Worm (Caenorhabditis elegans) whole organism, young adult: Measurements from ENCODE around the gene B0524.5.

Source experiments
- C17E4.6 ChIP-seq: fragments of 200-800 bp; sonication (Bioruptor generic); IDR thresholded peaks from 2 replicates; pipeline ENCODE4 v1.3.6; 2022; ENCODE audit warnings: missing genetic modification reagents, missing genetic modification characterization, missing compliant biosample characterization
- F22D6.2 ChIP-seq: sonication (generic microtip); optimal IDR thresholded peaks from 2 replicates; lab custom pipeline; 2016; ENCODE audit warnings: mild to moderate bottlenecking, missing genetic modification characterization, missing compliant biosample characterization
- F55B11.4 ChIP-seq: sonication (generic microtip); optimal IDR thresholded peaks from 2 replicates; lab custom pipeline; 2016; ENCODE audit warnings: missing compliant biosample characterization, missing genetic modification characterization, borderline replicate concordance; ENCODE audit not compliant: insufficient read depth
- Y67H2A.10 ChIP-seq: fragments of 200-800 bp; sonication (Bioruptor generic); conservative IDR thresholded peaks from 2 replicates; pipeline ENCODE4 v1.3.6; 2022; ENCODE audit warnings: missing genetic modification reagents, missing genetic modification characterization, missing compliant biosample characterization
- ZK185.1 ChIP-seq: sonication (generic microtip); optimal IDR thresholded peaks from 2 replicates; lab custom pipeline; 2016; ENCODE audit warnings: mild to moderate bottlenecking, missing genetic modification characterization, missing compliant biosample characterization; ENCODE audit not compliant: poor library complexity, severe bottlenecking
- ama-1 ChIP-seq, 3 experiments: fragments of 150-350 bp in 1 of 3; sonication (generic microtip) in 2 of 3; optimal IDR thresholded peaks; 2 replicates each; lab custom pipeline; 2014 to 2018; ENCODE audit warnings: missing biosample characterization in 2 of 3, missing genetic modification characterization in 2 of 3, missing genetic modification reagents in 2 of 3
- atf-7 ChIP-seq: sonication (generic microtip); optimal IDR thresholded peaks from 2 replicates; lab custom pipeline; 2017; ENCODE audit warnings: mild to moderate bottlenecking, missing genetic modification characterization, missing compliant biosample characterization
- athp-1 ChIP-seq: sonication (generic microtip); optimal IDR thresholded peaks from 2 replicates; lab custom pipeline; 2017; ENCODE audit warnings: mild to moderate bottlenecking, missing genetic modification characterization, missing compliant biosample characterization
- cebp-1 ChIP-seq, 2 experiments: fragments of 200-800 bp in 1 of 2; sonication (Bioruptor generic) in 1 of 2; sonication (generic microtip) in 1 of 2; IDR thresholded peaks in 1 of 2; optimal IDR thresholded peaks in 1 of 2; 2 replicates each; pipeline versions ENCODE4 v1.3.6 to Lab custom; 2017 to 2022; ENCODE audit warnings: missing compliant biosample characterization in 2 of 2, missing genetic modification characterization in 2 of 2, mild to moderate bottlenecking in 1 of 2, missing genetic modification reagents in 1 of 2, moderate library complexity in 1 of 2
- cebp-2 ChIP-seq: fragments of 200-800 bp; sonication (Bioruptor generic); IDR thresholded peaks from 2 replicates; pipeline ENCODE4 v1.3.6; 2022; ENCODE audit warnings: missing genetic modification characterization, missing compliant biosample characterization
- ceh-40 ChIP-seq: fragments of 200-800 bp; sonication (Bioruptor generic); IDR thresholded peaks from 2 replicates; pipeline ENCODE4 v1.3.6; 2022; ENCODE audit warnings: missing genetic modification characterization, missing compliant biosample characterization
- ceh-58 ChIP-seq: fragments of 200-800 bp; sonication (Bioruptor generic); IDR thresholded peaks from 2 replicates; pipeline ENCODE4 v1.3.6; 2022; ENCODE audit warnings: missing genetic modification characterization, missing compliant biosample characterization
- ceh-79 ChIP-seq: sonication (generic microtip); optimal IDR thresholded peaks from 2 replicates; lab custom pipeline; 2017; ENCODE audit warnings: mild to moderate bottlenecking, missing genetic modification characterization, missing compliant biosample characterization
- dox-1 ChIP-seq: fragments of 200-800 bp; sonication (Bioruptor generic); IDR thresholded peaks from 2 replicates; pipeline ENCODE4 v1.3.6; 2022; ENCODE audit warnings: missing genetic modification reagents, missing genetic modification characterization, missing compliant biosample characterization
- egl-44 ChIP-seq: fragments of 200-800 bp; sonication (Bioruptor generic); IDR thresholded peaks from 2 replicates; pipeline ENCODE4 v1.3.6; 2022; ENCODE audit warnings: missing genetic modification reagents, missing genetic modification characterization, missing compliant biosample characterization
- egrh-3 ChIP-seq: fragments of 200-800 bp; sonication (Bioruptor generic); IDR thresholded peaks from 2 replicates; pipeline ENCODE4 v1.3.6; 2022; ENCODE audit warnings: missing genetic modification reagents, missing genetic modification characterization, missing compliant biosample characterization
- fkh-3 ChIP-seq: sonication (generic microtip); optimal IDR thresholded peaks from 2 replicates; lab custom pipeline; 2016; ENCODE audit warnings: mild to moderate bottlenecking, missing genetic modification characterization, missing compliant biosample characterization
- hmg-1.2 ChIP-seq: fragments of 200-800 bp; sonication (Bioruptor generic); IDR thresholded peaks from 2 replicates; pipeline ENCODE4 v1.3.6; 2022; ENCODE audit warnings: missing genetic modification reagents, missing genetic modification characterization, missing compliant biosample characterization
- hmg-20 ChIP-seq: fragments of 200-800 bp; sonication (Bioruptor generic); IDR thresholded peaks from 2 replicates; pipeline ENCODE4 v1.3.6; 2022; ENCODE audit warnings: missing genetic modification reagents, missing genetic modification characterization, missing compliant biosample characterization
- hsf-1 ChIP-seq: fragments of 200-800 bp; sonication (Bioruptor generic); IDR thresholded peaks from 2 replicates; pipeline ENCODE4 v1.3.6; 2022; ENCODE audit warnings: missing genetic modification reagents, missing genetic modification characterization, missing compliant biosample characterization
- let-526 ChIP-seq: fragments of 200-800 bp; sonication (Bioruptor generic); IDR thresholded peaks from 2 replicates; pipeline ENCODE4 v1.3.6; 2022; ENCODE audit warnings: missing genetic modification reagents, missing genetic modification characterization, missing compliant biosample characterization
- lin-26 ChIP-seq: fragments of 200-800 bp; sonication (Bioruptor generic); IDR thresholded peaks from 2 replicates; pipeline ENCODE4 v1.3.6; 2022; ENCODE audit warnings: missing genetic modification reagents, missing genetic modification characterization, missing compliant biosample characterization
- lin-40 ChIP-seq: sonication (generic microtip); optimal IDR thresholded peaks from 2 replicates; lab custom pipeline; 2016; ENCODE audit warnings: missing genetic modification characterization, mild to moderate bottlenecking, missing compliant biosample characterization, missing genotype, missing genetic modification reagents
- lin-54 ChIP-seq: fragments of 200-800 bp; sonication (Bioruptor generic); optimal IDR thresholded peaks from 2 replicates; lab custom pipeline; 2018; ENCODE audit warnings: mild to moderate bottlenecking, missing genetic modification characterization, missing compliant biosample characterization
- lir-1 ChIP-seq: fragments of 200-800 bp; sonication (Bioruptor generic); conservative IDR thresholded peaks from 2 replicates; pipeline ENCODE4 v1.3.6; 2022; ENCODE audit warnings: missing genetic modification reagents, missing genetic modification characterization, missing compliant biosample characterization
- madf-10 ChIP-seq: sonication (generic microtip); optimal IDR thresholded peaks from 2 replicates; lab custom pipeline; 2016; ENCODE audit warnings: mild to moderate bottlenecking, missing genetic modification characterization, missing compliant biosample characterization
- madf-6 ChIP-seq: fragments of 200-800 bp; sonication (Bioruptor generic); IDR thresholded peaks from 2 replicates; pipeline ENCODE4 v1.3.6; 2022; ENCODE audit warnings: missing genetic modification reagents, missing genetic modification characterization, missing compliant biosample characterization
- mcd-1 ChIP-seq: fragments of 200-800 bp; sonication (Bioruptor generic); IDR thresholded peaks from 2 replicates; pipeline ENCODE4 v1.3.6; 2022; ENCODE audit warnings: missing genetic modification reagents, missing genetic modification characterization, missing compliant biosample characterization
- mes-4 ChIP-seq: sonication (generic microtip); optimal IDR thresholded peaks from 2 replicates; lab custom pipeline; 2016; ENCODE audit warnings: missing genotype, missing genetic modification characterization, missing compliant biosample characterization
- mxl-1 ChIP-seq: sonication (generic microtip); optimal IDR thresholded peaks from 2 replicates; lab custom pipeline; 2016; ENCODE audit warnings: missing genetic modification characterization, missing compliant biosample characterization
- nfya-2 ChIP-seq: fragments of 200-800 bp; sonication (Bioruptor generic); IDR thresholded peaks from 2 replicates; pipeline ENCODE4 v1.3.6; 2022; ENCODE audit warnings: missing genetic modification reagents, missing genetic modification characterization, missing compliant biosample characterization
- pbrm-1 ChIP-seq: fragments of 200-800 bp; sonication (Bioruptor generic); IDR thresholded peaks from 2 replicates; pipeline ENCODE4 v1.3.6; 2022; ENCODE audit warnings: missing genetic modification reagents, missing genetic modification characterization, missing compliant biosample characterization
- pha-4 ChIP-seq: fragments of 150-350 bp; sonication (generic microtip); optimal IDR thresholded peaks from 2 replicates; lab custom pipeline; 2014; ENCODE audit warnings: missing biosample characterization, missing genetic modification reagents, missing genetic modification characterization
- rpc-1 ChIP-seq, 2 experiments: fragments of 150-350 bp in 1 of 2; sonication (generic microtip) in 1 of 2; optimal IDR thresholded peaks; 2 replicates each; lab custom pipeline; 2014 to 2018; ENCODE audit warnings: missing biosample characterization in 1 of 2, missing genetic modification characterization in 1 of 2, missing genetic modification reagents in 1 of 2, missing genotype in 1 of 2
- snpc-1.1 ChIP-seq: sonication (generic microtip); optimal IDR thresholded peaks from 2 replicates; lab custom pipeline; 2017; ENCODE audit warnings: missing genetic modification characterization, mild to moderate bottlenecking, missing compliant biosample characterization, antibody characterized with exemption, moderate library complexity, missing genotype, missing genetic modification reagents; ENCODE audit not compliant: insufficient read depth
- snpc-3.4 ChIP-seq: sonication (generic microtip); optimal IDR thresholded peaks from 2 replicates; lab custom pipeline; 2017; ENCODE audit warnings: missing genetic modification characterization, mild to moderate bottlenecking, missing compliant biosample characterization, antibody characterized with exemption, moderate library complexity, missing genotype, missing genetic modification reagents
- snpc-4 ChIP-seq, 5 experiments: fragments of 150-350 bp in 1 of 5; sonication (generic microtip) in 4 of 5; optimal IDR thresholded peaks; 2 replicates each; lab custom pipeline; 2014 to 2018; ENCODE audit warnings: missing genetic modification characterization in 5 of 5, missing biosample characterization in 3 of 5, antibody characterized with exemption in 2 of 5, mild to moderate bottlenecking in 2 of 5, missing compliant biosample characterization in 2 of 5, missing genotype in 2 of 5, moderate library complexity in 2 of 5, missing genetic modification reagents in 1 of 5
- unc-62 ChIP-seq: fragments of 150-350 bp; optimal IDR thresholded peaks from 2 replicates; lab custom pipeline; 2014; ENCODE audit warnings: missing biosample characterization, missing genetic modification reagents, missing genetic modification characterization
- xnd-1 ChIP-seq: sonication (generic microtip); optimal IDR thresholded peaks from 2 replicates; lab custom pipeline; 2016; ENCODE audit warnings: missing genotype, missing genetic modification reagents, missing genetic modification characterization, missing compliant biosample characterization
- ztf-25 ChIP-seq: fragments of 200-800 bp; sonication (Bioruptor generic); IDR thresholded peaks from 2 replicates; pipeline ENCODE4 v1.3.6; 2022; ENCODE audit warnings: missing genetic modification reagents, missing genetic modification characterization, missing compliant biosample characterization
- ztf-28 ChIP-seq: fragments of 200-800 bp; sonication (Bioruptor generic); IDR thresholded peaks from 2 replicates; pipeline ENCODE4 v1.3.6; 2022; ENCODE audit warnings: missing genetic modification reagents, missing genetic modification characterization, missing compliant biosample characterization
- ztf-6 ChIP-seq: fragments of 200-800 bp; sonication (Bioruptor generic); IDR thresholded peaks from 2 replicates; pipeline ENCODE4 v1.3.6; 2022; ENCODE audit warnings: missing genetic modification reagents, missing genetic modification characterization, missing compliant biosample characterization

B0524.5 gene

ce11 chrIII:1876267-1876865, 17.3 kb downstream of the B0524.5 start:
- TF ChIP-seq pbrm-1, result no peak
- TF ChIP-seq xnd-1, result no peak
- no peak for TF ChIP-seq C17E4.6 (GFP tag; lab: Robert Waterston, UW)
- TF ChIP-seq snpc-4 (GFP tag; optimal IDR thresholded peaks at IDR 0.05; lab: Kevin White, UChicago), result no peak
- no peak for TF ChIP-seq snpc-4 (tag; optimal IDR thresholded peaks at IDR 0.05; lab: Kevin White, UChicago)
- no peak for TF ChIP-seq snpc-1.1 (tag; lab: Kevin White, UChicago)
- no peak for TF ChIP-seq ama-1 (optimal IDR thresholded peaks at IDR 0.05; lab: Kevin White, UChicago)
- TF ChIP-seq ama-1 (GFP tag; optimal IDR thresholded peaks at IDR 0.05; lab: Kevin White, UChicago), result no peak
- TF ChIP-seq, all 124 proteins: peak for 0

DNA sequence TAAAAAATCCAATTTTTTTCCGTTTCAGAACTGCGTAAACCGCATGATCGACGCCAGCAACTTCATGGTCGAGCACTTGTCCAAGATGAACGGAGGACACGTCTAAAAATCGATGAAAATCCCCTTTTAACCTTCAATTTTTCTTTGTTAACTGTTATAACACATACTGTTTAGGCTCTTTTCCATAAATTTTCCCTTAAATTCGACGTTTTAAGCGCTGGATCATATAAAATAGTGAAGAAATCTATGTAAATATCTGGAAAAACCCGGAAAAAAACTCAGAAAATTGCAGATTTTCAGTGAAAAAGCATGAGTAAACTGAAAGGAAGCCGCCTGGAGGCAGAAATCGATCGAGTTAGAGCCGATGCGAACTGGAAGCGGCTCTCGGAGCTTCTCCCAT, 33.6 kb downstream of the B0524.5 start, which contains the start of gene ttc-7:
ttc-7 (plus strand) TSS at position 301 of the 400 bp plus-strand sequence.
- TF ChIP-seq nfya-2 (GFP tag; lab: Robert Waterston, UW) (no peak), mcd-1 (GFP tag; lab: Robert Waterston, UW) (no peak), ceh-58 (GFP tag; lab: Robert Waterston, UW) (no peak), ZK185.1 (no peak), fkh-3 (no peak), ztf-25 (GFP tag; lab: Robert Waterston, UW) (no peak), mxl-1 (no peak), hmg-1.2 (GFP tag; lab: Robert Waterston, UW) (no peak), ceh-79 (tag; lab: Kevin White, UChicago) (no peak), C17E4.6 (GFP tag; lab: Robert Waterston, UW) (no peak), F22D6.2 (tag; lab: Kevin White, UChicago) (no peak), mes-4 (tag; lab: Kevin White, UChicago) (no peak), dox-1 (no peak), hsf-1 (GFP tag; lab: Robert Waterston, UW) (no peak), egl-44 (GFP tag; lab: Robert Waterston, UW) (no peak), atf-7 (no peak), unc-62 (no peak)

- TF ChIP-seq athp-1 (tag; lab: Kevin White, UChicago) (peak; percentile 93), cebp-1 (GFP tag; IDR thresholded peaks at IDR 0.05; lab: Robert Waterston, UW) (peak; percentile 47; the same call in 1 of the 2 replicates), cebp-1 (tag; optimal IDR thresholded peaks at IDR 0.05; lab: Kevin White, UChicago) (peak; percentile 94), lin-26 (GFP tag; lab: Robert Waterston, UW) (peak; percentile 88), mxl-1 (no peak), lin-40 (tag; lab: Kevin White, UChicago) (peak; percentile 96), egrh-3 (GFP tag; lab: Robert Waterston, UW) (0 out of 2 replicates have a peak, but pooled peaks have one; percentile 31), rpc-1 (optimal IDR thresholded peaks at IDR 0.05; lab: Kevin White, UChicago) (no peak), rpc-1 (tag; optimal IDR thresholded peaks at IDR 0.05; lab: Kevin White, UChicago) (no peak), ceh-79 (tag; lab: Kevin White, UChicago) (peak; percentile 86), lir-1 (GFP tag; lab: Robert Waterston, UW) (peak; percentile 86), Y67H2A.10 (GFP tag; lab: Robert Waterston, UW) (peak; percentile 62; the same call in 1 of the 2 replicates), F55B11.4 (tag; lab: Kevin White, UChicago) (no peak), madf-6 (GFP tag; lab: Robert Waterston, UW) (peak; percentile 94), snpc-3.4 (peak; percentile 96), lin-54 (GFP tag; lab: Kevin White, UChicago) (peak; percentile 100), madf-10 (tag; lab: Kevin White, UChicago) (peak; percentile 80), mcd-1 (GFP tag; lab: Robert Waterston, UW) (peak; percentile 97), xnd-1 (peak; percentile 72), ztf-6 (GFP tag; lab: Robert Waterston, UW) (no peak), let-526 (GFP tag; lab: Robert Waterston, UW) (peak; percentile 65; the same call in 1 of the 2 replicates), cebp-2 (GFP tag; lab: Robert Waterston, UW) (peak; percentile 94; the same call in 1 of the 2 replicates), pha-4 (peak; percentile 55), ztf-28 (GFP tag; lab: Robert Waterston, UW) (0 out of 2 replicates have a peak, but pooled peaks have one; percentile 58), hsf-1 (GFP tag; lab: Robert Waterston, UW) (peak; percentile 85), hmg-20 (GFP tag; lab: Robert Waterston, UW) (peak; percentile 93), ceh-40 (GFP tag; lab: Robert Waterston, UW) (no peak), fkh-3 (peak; percentile 49)
These were observed 34.2 kb downstream of the B0524.5 start, which contains the start of gene ddp-1 for ce11 chrIII:1859532-1859931. TSS of gene ddp-1 (plus strand) at chrIII:1859888.
